Worm (Caenorhabditis elegans) whole organism, young adult: Measurements from ENCODE around the gene spp-27.

Experiments
- B0019.2 ChIP-seq: fragments of 200-800 bp; sonication (Bioruptor generic); conservative IDR thresholded peaks from 2 replicates; pipeline ENCODE4 v1.3.6; 2022; ENCODE audit warnings: missing genetic modification reagents, missing genetic modification characterization, missing compliant biosample characterization
- T26A5.8 ChIP-seq: sonication (generic microtip); optimal IDR thresholded peaks from 2 replicates; lab custom pipeline; 2016; ENCODE audit warnings: missing genetic modification characterization, missing compliant biosample characterization
- Y56A3A.18 ChIP-seq: fragments of 200-800 bp; sonication (Bioruptor generic); IDR thresholded peaks from 2 replicates; pipeline ENCODE4 v1.3.6; 2022; ENCODE audit warnings: missing genetic modification reagents, missing genetic modification characterization, missing compliant biosample characterization
- Y67H2A.10 ChIP-seq: fragments of 200-800 bp; sonication (Bioruptor generic); conservative IDR thresholded peaks from 2 replicates; pipeline ENCODE4 v1.3.6; 2022; ENCODE audit warnings: missing genetic modification reagents, missing genetic modification characterization, missing compliant biosample characterization
- bed-1 ChIP-seq: fragments of 200-800 bp; sonication (Bioruptor generic); IDR thresholded peaks from 2 replicates; pipeline ENCODE4 v1.3.6; 2022; ENCODE audit warnings: missing genetic modification reagents, missing genetic modification characterization, missing compliant biosample characterization
- ceh-40 ChIP-seq: fragments of 200-800 bp; sonication (Bioruptor generic); IDR thresholded peaks from 2 replicates; pipeline ENCODE4 v1.3.6; 2022; ENCODE audit warnings: missing genetic modification characterization, missing compliant biosample characterization
- die-1 ChIP-seq: sonication (generic microtip); optimal IDR thresholded peaks from 2 replicates; lab custom pipeline; 2016; ENCODE audit warnings: missing genotype, mild to moderate bottlenecking, missing genetic modification characterization, missing compliant biosample characterization
- dox-1 ChIP-seq: fragments of 200-800 bp; sonication (Bioruptor generic); IDR thresholded peaks from 2 replicates; pipeline ENCODE4 v1.3.6; 2022; ENCODE audit warnings: missing genetic modification reagents, missing genetic modification characterization, missing compliant biosample characterization
- dpl-1 ChIP-seq: fragments of 150-350 bp; optimal IDR thresholded peaks from 2 replicates; lab custom pipeline; 2014; ENCODE audit warnings: missing biosample characterization, missing genetic modification reagents, missing genetic modification characterization
- egl-18 ChIP-seq: fragments of 200-800 bp; sonication (Bioruptor generic); IDR thresholded peaks from 2 replicates; pipeline ENCODE4 v1.3.6; 2022; ENCODE audit warnings: missing genetic modification reagents, missing genetic modification characterization, missing compliant biosample characterization
- hsf-1 ChIP-seq: fragments of 200-800 bp; sonication (Bioruptor generic); IDR thresholded peaks from 2 replicates; pipeline ENCODE4 v1.3.6; 2022; ENCODE audit warnings: missing genetic modification reagents, missing genetic modification characterization, missing compliant biosample characterization
- let-607 ChIP-seq, 2 experiments: fragments of 200-800 bp in 1 of 2; sonication (Bioruptor generic) in 1 of 2; sonication (generic microtip) in 1 of 2; optimal IDR thresholded peaks; 2 replicates each; lab custom pipeline; 2016 to 2018; ENCODE audit warnings: mild to moderate bottlenecking in 2 of 2, missing compliant biosample characterization in 2 of 2, missing genetic modification characterization in 2 of 2, moderate library complexity in 2 of 2, missing genotype in 1 of 2
- lin-26 ChIP-seq: fragments of 200-800 bp; sonication (Bioruptor generic); IDR thresholded peaks from 2 replicates; pipeline ENCODE4 v1.3.6; 2022; ENCODE audit warnings: missing genetic modification reagents, missing genetic modification characterization, missing compliant biosample characterization
- lin-35 ChIP-seq, 3 experiments: fragments of 150-350 bp in 2 of 3; sonication (generic microtip) in 1 of 3; optimal IDR thresholded peaks; 2 replicates each; lab custom pipeline; 2014 to 2018; ENCODE audit warnings: missing biosample characterization in 3 of 3, missing genetic modification characterization in 3 of 3, missing genetic modification reagents in 3 of 3
- nfya-2 ChIP-seq: fragments of 200-800 bp; sonication (Bioruptor generic); IDR thresholded peaks from 2 replicates; pipeline ENCODE4 v1.3.6; 2022; ENCODE audit warnings: missing genetic modification reagents, missing genetic modification characterization, missing compliant biosample characterization
- nfyb-1 ChIP-seq: fragments of 200-800 bp; sonication (Bioruptor generic); IDR thresholded peaks from 2 replicates; pipeline ENCODE4 v1.3.6; 2022; ENCODE audit warnings: missing genetic modification reagents, missing genetic modification characterization, missing compliant biosample characterization
- nhr-90 ChIP-seq: sonication (generic microtip); optimal IDR thresholded peaks from 2 replicates; lab custom pipeline; 2016; ENCODE audit warnings: missing genotype, mild to moderate bottlenecking, missing genetic modification characterization, missing compliant biosample characterization
- pha-4 ChIP-seq: fragments of 150-350 bp; sonication (generic microtip); optimal IDR thresholded peaks from 2 replicates; lab custom pipeline; 2014; ENCODE audit warnings: missing biosample characterization, missing genetic modification reagents, missing genetic modification characterization
- rcor-1 ChIP-seq: fragments of 200-800 bp; sonication (Bioruptor generic); IDR thresholded peaks from 2 replicates; pipeline ENCODE4 v1.3.6; 2022; ENCODE audit warnings: missing genetic modification reagents, missing genetic modification characterization, missing compliant biosample characterization
- unc-130 ChIP-seq: sonication (generic microtip); optimal IDR thresholded peaks from 2 replicates; lab custom pipeline; 2016; ENCODE audit warnings: missing genetic modification reagents, missing genetic modification characterization, missing compliant biosample characterization
- ztf-25 ChIP-seq: fragments of 200-800 bp; sonication (Bioruptor generic); IDR thresholded peaks from 2 replicates; pipeline ENCODE4 v1.3.6; 2022; ENCODE audit warnings: missing genetic modification reagents, missing genetic modification characterization, missing compliant biosample characterization

Gene spp-27

ce11 chrV:6509717-6510116, 47.2 kb downstream of the spp-27 start, which contains the start of gene ubh-2:
Gene ubh-2, minus strand, starts transcription at chrV:6509817.
- TF ChIP-seq let-607 (tag; optimal IDR thresholded peaks at IDR 0.05; lab: Kevin White, UChicago), result no peak
- no peak for TF ChIP-seq die-1 (tag; lab: Kevin White, UChicago)
- no peak for TF ChIP-seq pha-4 (tag; lab: Kevin White, UChicago)
- no peak for TF ChIP-seq ztf-25
- TF ChIP-seq dpl-1 (GFP tag; lab: Kevin White, UChicago), result no peak
- no peak for TF ChIP-seq hsf-1 (GFP tag; lab: Robert Waterston, UW)

- TF ChIP-seq ceh-40 (GFP tag; lab: Robert Waterston, UW) (no peak), T26A5.8 (tag; lab: Kevin White, UChicago) (no peak), B0019.2 (no peak), nfya-2 (no peak), nfyb-1 (GFP tag; lab: Robert Waterston, UW) (no peak), Y67H2A.10 (no peak), unc-130 (GFP tag; lab: Kevin White, UChicago) (no peak), nhr-90 (no peak), dox-1 (no peak), lin-26 (GFP tag; lab: Robert Waterston, UW) (no peak), Y56A3A.18 (GFP tag; lab: Robert Waterston, UW) (no peak), lin-35 (GFP tag; optimal IDR thresholded peaks at IDR 0.05; lab: Kevin White, UChicago) (no peak), egl-18 (GFP tag; lab: Robert Waterston, UW) (no peak), rcor-1 (no peak), bed-1 (GFP tag; lab: Robert Waterston, UW) (no peak)
Observed at ce11 chrV:6508703-6509102, 48.2 kb downstream of the spp-27 start, which contains the start of gene ubh-3. Gene ubh-3, minus strand, starts transcription at chrV:6508803.
